Fruit fly (Drosophila melanogaster): ENCODE measurements around the gene Ppm1.

Gene Ppm1

dm6 chr3L:622357-622834 is 41.3 kb downstream of the Ppm1 start (continued):
- peak; percentile 65 for TF ChIP-seq dsx (GFP tag; optimal IDR thresholded peaks at IDR 0.05; ENCODE audit: poor library complexity, severe bottlenecking)
- TF ChIP-seq CG6808 (GFP tag; optimal IDR thresholded peaks at IDR 0.05) = peak; percentile 85
- TF ChIP-seq CG11762 (GFP tag; optimal IDR thresholded peaks at IDR 0.05; ENCODE audit: insufficient read depth) = peak; percentile 49
- peak; percentile 72 for TF ChIP-seq CG3919 (GFP tag; optimal IDR thresholded peaks at IDR 0.05)
- TF ChIP-seq spab (GFP tag; optimal IDR thresholded peaks at IDR 0.05) = peak; percentile 85
- TF ChIP-seq eg (GFP tag; IDR thresholded peaks at IDR 0.05) = peak; percentile 33; the same call in 1 of the 3 replicates
- peak; percentile 85 for TF ChIP-seq fd59A (GFP tag; optimal IDR thresholded peaks at IDR 0.05)
- TF ChIP-seq CG10669 (GFP tag; optimal IDR thresholded peaks at IDR 0.05) = peak; percentile 82
- peak; percentile 28 for TF ChIP-seq Sox15 (GFP tag; optimal IDR thresholded peaks at IDR 0.05)
- peak; percentile 89 for TF ChIP-seq CG3032 (tag; optimal IDR thresholded peaks at IDR 0.05)
- TF ChIP-seq svp (GFP tag) = peak; percentile 87
- peak; percentile 55 for TF ChIP-seq vri (GFP tag; optimal IDR thresholded peaks at IDR 0.05)
- peak; percentile 67 for TF ChIP-seq CG16779 (tag; optimal IDR thresholded peaks at IDR 0.05)
- peak; percentile 49; the same call in 2 of the 3 replicates for TF ChIP-seq CG6163 (GFP tag; IDR thresholded peaks at IDR 0.05)
- TF ChIP-seq Hr39 (GFP tag; optimal IDR thresholded peaks at IDR 0.05) = peak; percentile 74
- TF ChIP-seq Blimp-1 (GFP tag; optimal IDR thresholded peaks at IDR 0.05) = peak; percentile 36
- TF ChIP-seq Lpt (GFP tag; optimal IDR thresholded peaks at IDR 0.05) = peak; percentile 39
- TF ChIP-seq CG1621 (tag; optimal IDR thresholded peaks at IDR 0.05) = peak; percentile 72
- peak; percentile 68 for TF ChIP-seq pdm3 (GFP tag; optimal IDR thresholded peaks at IDR 0.05)
- peak; percentile 31 for TF ChIP-seq CG7368 (GFP tag; optimal IDR thresholded peaks at IDR 0.05)
- peak; percentile 88 for TF ChIP-seq Ets96B (tag; optimal IDR thresholded peaks at IDR 0.05)

DNA sequence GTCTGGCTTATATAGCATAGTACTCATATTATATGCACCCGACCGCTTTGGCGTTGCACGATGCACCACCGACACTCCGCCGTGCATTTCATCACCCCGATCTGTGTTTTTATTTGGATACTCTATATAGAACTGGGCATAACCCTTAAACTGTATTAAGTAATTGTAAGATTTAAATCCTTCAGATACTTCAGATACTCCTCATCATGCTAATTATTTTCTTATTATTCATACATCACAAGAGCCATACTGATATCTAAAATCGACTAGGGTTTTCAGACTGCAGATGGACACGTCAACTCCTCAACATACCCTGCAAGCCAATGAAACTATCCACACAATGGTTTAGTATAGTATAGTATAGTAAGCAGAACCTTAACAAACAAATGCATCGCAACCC is 42.4 kb downstream of the Ppm1 start:
- TF ChIP-seq CG6163 (GFP tag; IDR thresholded peaks at IDR 0.05) = peak; percentile 63; the same call in 2 of the 3 replicates
- TF ChIP-seq svp (GFP tag) = peak; percentile 49
- TF ChIP-seq CG9139 (GFP tag; optimal IDR thresholded peaks at IDR 0.05) = no peak
- peak; percentile 11 for TF ChIP-seq OdsH (GFP tag; optimal IDR thresholded peaks at IDR 0.05)
- TF ChIP-seq Eip93F (GFP tag; optimal IDR thresholded peaks at IDR 0.05) = no peak
- no peak for TF ChIP-seq CG8632 (GFP tag; optimal IDR thresholded peaks at IDR 0.05)
- peak; percentile 9 for TF ChIP-seq Sox14 (GFP tag; optimal IDR thresholded peaks at IDR 0.05)
- peak; percentile 36 for TF ChIP-seq CG3032 (tag; optimal IDR thresholded peaks at IDR 0.05)
- no peak for TF ChIP-seq CG7368 (GFP tag; optimal IDR thresholded peaks at IDR 0.05)
- TF ChIP-seq Blimp-1 (GFP tag; optimal IDR thresholded peaks at IDR 0.05) = no peak
- TF ChIP-seq CG1621 (tag; optimal IDR thresholded peaks at IDR 0.05) = peak; percentile 24
- TF ChIP-seq Sox102F (GFP tag; optimal IDR thresholded peaks at IDR 0.05) = no peak
- TF ChIP-seq CG6854 (GFP tag; optimal IDR thresholded peaks at IDR 0.05) = no peak
- TF ChIP-seq Eip78C (GFP tag) = peak; percentile 88
- TF ChIP-seq CG11902 (GFP tag; optimal IDR thresholded peaks at IDR 0.05) = no peak
- peak; percentile 7 for TF ChIP-seq fd59A (GFP tag; optimal IDR thresholded peaks at IDR 0.05)
- TF ChIP-seq CG3919 (GFP tag; optimal IDR thresholded peaks at IDR 0.05) = peak; percentile 11
- peak; percentile 32 for TF ChIP-seq CG34406 (GFP tag; optimal IDR thresholded peaks at IDR 0.05)
- TF ChIP-seq CG10669 (GFP tag; optimal IDR thresholded peaks at IDR 0.05) = peak; percentile 1
- no peak for TF ChIP-seq Hr38 (GFP tag; optimal IDR thresholded peaks at IDR 0.05)
- TF ChIP-seq Hr4 (GFP tag; optimal IDR thresholded peaks at IDR 0.05) = peak; percentile 38
- peak; percentile 58 for TF ChIP-seq Ets96B (tag; optimal IDR thresholded peaks at IDR 0.05)
- TF ChIP-seq Eip75B (GFP tag; optimal IDR thresholded peaks at IDR 0.05) = peak; percentile 25
- TF ChIP-seq Ets21C (GFP tag; optimal IDR thresholded peaks at IDR 0.05) = no peak
- peak; percentile 33; the same call in 1 of the 2 replicates for TF ChIP-seq CG15336 (GFP tag; IDR thresholded peaks at IDR 0.05)
- TF ChIP-seq fd85E (GFP tag; optimal IDR thresholded peaks at IDR 0.05) = no peak
- peak; percentile 31 for TF ChIP-seq pdm3 (GFP tag; optimal IDR thresholded peaks at IDR 0.05)
- TF ChIP-seq CG6792 (GFP tag; optimal IDR thresholded peaks at IDR 0.05) = no peak
- peak; percentile 18 for TF ChIP-seq topi (GFP tag; optimal IDR thresholded peaks at IDR 0.05)
- TF ChIP-seq Gug (GFP tag; IDR thresholded peaks at IDR 0.05) = peak; percentile 64
- peak; percentile 63 for TF ChIP-seq CG11294 (GFP tag; IDR thresholded peaks at IDR 0.05)
- TF ChIP-seq acj6 (GFP tag; optimal IDR thresholded peaks at IDR 0.05) = peak; percentile 24
- TF ChIP-seq vri (GFP tag; optimal IDR thresholded peaks at IDR 0.05) = no peak
- TF ChIP-seq CG32006 (GFP tag; optimal IDR thresholded peaks at IDR 0.05) = peak; percentile 55
- TF ChIP-seq spab (GFP tag; optimal IDR thresholded peaks at IDR 0.05) = peak; percentile 45
- TF ChIP-seq dsx (GFP tag; optimal IDR thresholded peaks at IDR 0.05; ENCODE audit: poor library complexity, severe bottlenecking) = no peak
- no peak for TF ChIP-seq Lpt (GFP tag; optimal IDR thresholded peaks at IDR 0.05)
- TF ChIP-seq eg (GFP tag; IDR thresholded peaks at IDR 0.05) = peak; percentile 76
- TF ChIP-seq cyc (GFP tag; optimal IDR thresholded peaks at IDR 0.05) = peak; percentile 10
- TF ChIP-seq esn (GFP tag; optimal IDR thresholded peaks at IDR 0.05) = peak; percentile 39
- TF ChIP-seq Hr39 (GFP tag; optimal IDR thresholded peaks at IDR 0.05) = peak; percentile 7
- TF ChIP-seq CG10631 (GFP tag; optimal IDR thresholded peaks at IDR 0.05) = peak; percentile 30
- peak; percentile 40 for TF ChIP-seq achi (GFP tag; optimal IDR thresholded peaks at IDR 0.05)
